Fruit fly (Drosophila melanogaster): Measurements from ENCODE around the gene chas.

Gene chas

DNA sequence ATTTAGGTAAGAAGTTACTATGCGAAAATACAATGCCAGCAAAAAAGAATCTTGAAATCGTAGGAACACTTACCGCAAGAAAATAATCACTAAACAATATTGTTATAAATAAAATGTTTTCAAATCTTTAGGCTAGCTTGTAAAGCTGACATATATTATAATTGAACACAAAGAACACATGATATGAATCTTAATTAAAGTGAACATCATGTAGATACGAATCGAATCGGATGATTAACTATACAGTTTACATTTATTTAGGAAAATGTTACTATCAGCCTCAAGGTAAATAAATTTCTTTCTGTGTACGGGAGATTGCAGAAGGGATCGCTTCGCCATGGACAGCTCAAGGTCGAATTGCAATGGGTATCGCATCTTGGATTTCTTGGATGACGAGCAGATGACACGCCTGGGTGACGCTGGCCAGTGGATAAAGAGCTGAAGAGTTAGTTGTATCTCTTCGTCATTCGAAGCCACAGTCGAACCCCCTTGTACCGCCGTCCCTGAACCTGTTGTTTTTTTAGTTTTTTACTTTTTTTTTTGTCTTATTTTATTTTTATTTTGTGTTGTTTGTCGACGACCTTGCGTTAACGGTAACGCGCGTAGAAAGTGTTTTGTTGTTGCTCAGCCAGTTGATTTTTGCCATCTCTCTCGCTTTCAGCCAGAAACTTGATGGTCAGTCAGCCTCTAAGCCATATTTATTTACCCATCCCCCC lies 20.4 kb downstream of the chas start (continued):
- TF ChIP-seq CG6683 (GFP tag; optimal IDR thresholded peaks at IDR 0.05) (no peak), CG10979 (tag; optimal IDR thresholded peaks at IDR 0.05) (peak; percentile 2), CG16815 (GFP tag; optimal IDR thresholded peaks at IDR 0.05) (no peak), ci (GFP tag; IDR thresholded peaks at IDR 0.05) (0 out of 3 replicates have a peak, but pooled peaks have one; percentile 27), Blimp-1 (GFP tag; optimal IDR thresholded peaks at IDR 0.05) (peak; percentile 19), Bgb (GFP tag; IDR thresholded peaks at IDR 0.05; ENCODE audit: partially characterized antibody) (no peak), YL-1 (GFP tag; optimal IDR thresholded peaks at IDR 0.05) (no peak), phol (tag; optimal IDR thresholded peaks at IDR 0.05) (peak; percentile 2), CG17829 (tag; optimal IDR thresholded peaks at IDR 0.05) (no peak), CG1529 (GFP tag; optimal IDR thresholded peaks at IDR 0.05) (no peak), sens (GFP tag) (peak; percentile 52)

DNA sequence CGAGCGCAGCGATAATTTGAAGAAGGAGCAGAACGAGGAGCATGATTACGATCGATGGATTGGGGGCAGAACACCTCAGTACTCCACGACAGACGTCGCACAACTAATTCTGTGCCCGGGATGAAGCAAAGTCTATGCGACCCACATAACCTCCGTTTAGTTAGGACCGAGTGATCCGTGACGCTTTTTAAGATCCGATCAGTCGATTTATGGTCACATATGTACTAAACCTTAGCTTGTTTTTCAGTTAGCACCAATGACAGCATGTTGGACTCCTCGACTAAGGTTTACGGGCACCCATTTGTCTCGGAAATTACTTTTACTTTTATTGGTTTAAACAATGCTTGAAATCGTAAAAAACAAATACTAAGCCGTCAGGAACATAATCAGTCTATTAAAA lies 26.7 kb downstream of the chas start, which contains the start of gene CG12990:
TSS of gene CG12990 (minus strand) at position 101 of the 400 bp plus-strand sequence.
- TF ChIP-seq Lim3 (GFP tag; IDR thresholded peaks at IDR 0.05) (no peak), CG17802 (tag; optimal IDR thresholded peaks at IDR 0.05) (no peak), Camta (GFP tag; optimal IDR thresholded peaks at IDR 0.05) (no peak), CG12104 (GFP tag; optimal IDR thresholded peaks at IDR 0.05) (no peak), Ets97D (GFP tag; optimal IDR thresholded peaks at IDR 0.05) (no peak), sd (tag; optimal IDR thresholded peaks at IDR 0.05) (no peak), cwo (GFP tag; optimal IDR thresholded peaks at IDR 0.05) (no peak), CG6854 (GFP tag; optimal IDR thresholded peaks at IDR 0.05) (no peak), oc (tag; optimal IDR thresholded peaks at IDR 0.05) (no peak), MBD-R2 (GFP tag; IDR thresholded peaks at IDR 0.05) (no peak)

DNA sequence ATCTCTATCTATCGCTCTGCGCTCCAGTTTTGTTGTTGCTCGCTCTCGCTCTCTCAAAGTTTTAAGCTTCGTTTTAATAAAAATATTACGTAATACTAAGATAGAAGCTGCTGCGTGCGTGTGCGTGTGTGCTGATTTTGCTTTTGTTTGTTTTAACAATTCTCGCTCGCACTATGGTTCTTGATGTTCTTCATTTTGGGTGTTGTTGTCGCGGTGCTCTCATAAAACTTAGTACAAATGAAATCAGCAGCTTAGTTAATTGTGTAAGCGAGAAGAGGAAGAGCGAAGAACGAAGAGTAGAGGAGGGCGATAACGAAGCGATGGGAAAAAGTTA lies 39.4 kb downstream of the chas start:
- TF ChIP-seq CG34376 (GFP tag; optimal IDR thresholded peaks at IDR 0.05) (peak; percentile 85), CG12391 (tag; optimal IDR thresholded peaks at IDR 0.05) (no peak), CG13123 (GFP tag; optimal IDR thresholded peaks at IDR 0.05) (no peak), sug (tag; optimal IDR thresholded peaks at IDR 0.05) (peak; percentile 9), gsb (GFP tag; IDR thresholded peaks at IDR 0.05) (no peak), sens (GFP tag) (peak; percentile 33), CG7786 (GFP tag; optimal IDR thresholded peaks at IDR 0.05) (no peak), pb (GFP tag; optimal IDR thresholded peaks at IDR 0.05) (no peak), B-H1 (GFP tag; IDR thresholded peaks at IDR 0.05) (no peak), Nf-YC (tag; optimal IDR thresholded peaks at IDR 0.05) (no peak), CG8924 (tag; optimal IDR thresholded peaks at IDR 0.05) (peak; percentile 27), cg (GFP tag; optimal IDR thresholded peaks at IDR 0.05) (peak; percentile 38), CG16863 (GFP tag; optimal IDR thresholded peaks at IDR 0.05) (no peak), Pdp1 (GFP tag; optimal IDR thresholded peaks at IDR 0.05) (peak in 1 of 2 experiments; percentile 98), unc-4 (GFP tag; IDR thresholded peaks at IDR 0.05; ENCODE audit: partially characterized antibody) (no peak), pnt (GFP tag; optimal IDR thresholded peaks at IDR 0.05) (no peak), pros (GFP tag; optimal IDR thresholded peaks at IDR 0.05) (peak; percentile 2), CG3838 (GFP tag; optimal IDR thresholded peaks at IDR 0.05) (no peak), ash1 (GFP tag; optimal IDR thresholded peaks at IDR 0.05) (peak; percentile 24), stc (GFP tag; IDR thresholded peaks at IDR 0.05) (no peak), kay (GFP tag; optimal IDR thresholded peaks at IDR 0.05) (no peak), CG13894 (tag; optimal IDR thresholded peaks at IDR 0.05) (peak; percentile 10), Nf-YA (GFP tag; IDR thresholded peaks at IDR 0.05) (no peak), CG4360 (GFP tag; IDR thresholded peaks at IDR 0.05) (0 out of 2 replicates have a peak, but pooled peaks have one; percentile 48), CG3726 (GFP tag; IDR thresholded peaks at IDR 0.05) (no peak), CG15514 (GFP tag; optimal IDR thresholded peaks at IDR 0.05) (peak; percentile 7), CG3407 (GFP tag; optimal IDR thresholded peaks at IDR 0.05) (no peak), nau (GFP tag; optimal IDR thresholded peaks at IDR 0.05) (no peak)

Measured in whole organism, embryonic.